Fruit fly (Drosophila melanogaster): ENCODE data around the gene CG8813.

Gene CG8813

dm6 chr2L:2872968-2873728, 3.7 kb downstream of the CG8813 start (continued):
- TF ChIP-seq salr (GFP tag; optimal IDR thresholded peaks at IDR 0.05): peak in 1 of 2 experiments; percentile 31
- TF ChIP-seq pdm3 (GFP tag; optimal IDR thresholded peaks at IDR 0.05): no peak
- TF ChIP-seq Eip93F (GFP tag; optimal IDR thresholded peaks at IDR 0.05): peak; percentile 39
- peak in 1 of 2 experiments; percentile 34 for TF ChIP-seq ss (GFP tag; optimal IDR thresholded peaks at IDR 0.05)
- peak; percentile 38 for TF ChIP-seq fd59A (GFP tag; optimal IDR thresholded peaks at IDR 0.05)
- TF ChIP-seq Blimp-1 (GFP tag; optimal IDR thresholded peaks at IDR 0.05): peak; percentile 16
- TF ChIP-seq eg (GFP tag; IDR thresholded peaks at IDR 0.05): peak; percentile 32; the same call in 1 of the 3 replicates
- TF ChIP-seq Ets21C (GFP tag; optimal IDR thresholded peaks at IDR 0.05): peak; percentile 37
- peak; percentile 55 for TF ChIP-seq CG34406 (GFP tag; optimal IDR thresholded peaks at IDR 0.05)
- TF ChIP-seq fd85E (GFP tag; optimal IDR thresholded peaks at IDR 0.05): no peak
- TF ChIP-seq Smox (GFP tag; optimal IDR thresholded peaks at IDR 0.05): peak; percentile 36
- TF ChIP-seq CG6792 (GFP tag; optimal IDR thresholded peaks at IDR 0.05): peak; percentile 44
- peak; percentile 53 for TF ChIP-seq Met (GFP tag; optimal IDR thresholded peaks at IDR 0.05)
- TF ChIP-seq CG10631 (GFP tag; optimal IDR thresholded peaks at IDR 0.05): peak; percentile 41
- TF ChIP-seq CG3032 (tag; optimal IDR thresholded peaks at IDR 0.05): peak; percentile 28
- peak; percentile 55 for TF ChIP-seq Eip75B (GFP tag; optimal IDR thresholded peaks at IDR 0.05)
- TF ChIP-seq CG8119 (GFP tag; IDR thresholded peaks at IDR 0.05): peak; percentile 70; the same call in 2 of the 3 replicates
- TF ChIP-seq Gug (GFP tag; IDR thresholded peaks at IDR 0.05): 0 out of 2 replicates have a peak, but pooled peaks have one; percentile 22
- no peak for TF ChIP-seq fkh (GFP tag; optimal IDR thresholded peaks at IDR 0.05)
- peak; percentile 58 for TF ChIP-seq net (GFP tag; optimal IDR thresholded peaks at IDR 0.05)
- TF ChIP-seq acj6 (GFP tag; optimal IDR thresholded peaks at IDR 0.05): peak; percentile 41
- TF ChIP-seq Sox102F (GFP tag; optimal IDR thresholded peaks at IDR 0.05): peak; percentile 39
- peak; percentile 49 for TF ChIP-seq CG6808 (GFP tag; optimal IDR thresholded peaks at IDR 0.05)
- TF ChIP-seq CG31627 (GFP tag; optimal IDR thresholded peaks at IDR 0.05): peak; percentile 62
- TF ChIP-seq Sox14 (GFP tag; optimal IDR thresholded peaks at IDR 0.05): peak; percentile 80

- TF ChIP-seq vri (GFP tag; optimal IDR thresholded peaks at IDR 0.05): no peak
- TF ChIP-seq Eip78C (GFP tag): peak; percentile 19
These were observed 4.3 kb downstream of the CG8813 start for dm6 chr2L:2873729-2874127.

- TF ChIP-seq pdm3 (GFP tag; optimal IDR thresholded peaks at IDR 0.05) (no peak), net (GFP tag; optimal IDR thresholded peaks at IDR 0.05) (no peak), fd85E (GFP tag; optimal IDR thresholded peaks at IDR 0.05) (peak; percentile 2), CG11902 (GFP tag; optimal IDR thresholded peaks at IDR 0.05) (no peak), CG32006 (GFP tag; optimal IDR thresholded peaks at IDR 0.05) (no peak), ss (GFP tag; optimal IDR thresholded peaks at IDR 0.05) (no peak), CG6163 (GFP tag; IDR thresholded peaks at IDR 0.05) (peak; percentile 29; the same call in 1 of the 3 replicates), vri (GFP tag; optimal IDR thresholded peaks at IDR 0.05) (peak; percentile 23), CG16779 (tag; optimal IDR thresholded peaks at IDR 0.05) (no peak), CG9139 (GFP tag; optimal IDR thresholded peaks at IDR 0.05) (no peak), Eip78C (GFP tag) (no peak), Eip93F (GFP tag; optimal IDR thresholded peaks at IDR 0.05) (no peak), CG11762 (GFP tag; optimal IDR thresholded peaks at IDR 0.05; ENCODE audit: insufficient read depth) (no peak)
These were observed 4.7 kb downstream of the CG8813 start, which contains the start of gene Ifrd1 for dm6 chr2L:2874185-2874541. Gene Ifrd1 (minus strand): TSS chr2L:2874489.

- no peak for TF ChIP-seq Hr38 (GFP tag; optimal IDR thresholded peaks at IDR 0.05)
- peak; percentile 63 for TF ChIP-seq vri (GFP tag; optimal IDR thresholded peaks at IDR 0.05)
- TF ChIP-seq Sox102F (GFP tag; optimal IDR thresholded peaks at IDR 0.05): peak; percentile 27
- peak; percentile 71 for TF ChIP-seq Hr4 (GFP tag; optimal IDR thresholded peaks at IDR 0.05)
- TF ChIP-seq fd85E (GFP tag; optimal IDR thresholded peaks at IDR 0.05): no peak
- TF ChIP-seq lz (GFP tag; optimal IDR thresholded peaks at IDR 0.05): peak; percentile 65
- TF ChIP-seq net (GFP tag; optimal IDR thresholded peaks at IDR 0.05): peak; percentile 61
- peak; percentile 52 for TF ChIP-seq CG3919 (GFP tag; optimal IDR thresholded peaks at IDR 0.05)
- TF ChIP-seq fkh (GFP tag; optimal IDR thresholded peaks at IDR 0.05): peak; percentile 67
- peak; percentile 72 for TF ChIP-seq CG8119 (GFP tag; IDR thresholded peaks at IDR 0.05)
- TF ChIP-seq Met (GFP tag; optimal IDR thresholded peaks at IDR 0.05): peak; percentile 50
- peak; percentile 26 for TF ChIP-seq Sox14 (GFP tag; optimal IDR thresholded peaks at IDR 0.05)
- peak; percentile 56 for TF ChIP-seq topi (GFP tag; optimal IDR thresholded peaks at IDR 0.05)
- peak; percentile 50 for TF ChIP-seq CG11902 (GFP tag; optimal IDR thresholded peaks at IDR 0.05)
- peak; percentile 23 for TF ChIP-seq fd59A (GFP tag; optimal IDR thresholded peaks at IDR 0.05)
- TF ChIP-seq CG8632 (GFP tag; optimal IDR thresholded peaks at IDR 0.05): peak; percentile 11
- peak; percentile 39 for TF ChIP-seq CG1621 (tag; optimal IDR thresholded peaks at IDR 0.05)
- TF ChIP-seq cyc (GFP tag; optimal IDR thresholded peaks at IDR 0.05): peak; percentile 57
- peak; percentile 60 for TF ChIP-seq Sox15 (GFP tag; optimal IDR thresholded peaks at IDR 0.05)
These were observed 5.2 kb downstream of the CG8813 start, which contains the start of gene CG8814 for dm6 chr2L:2874542-2875194. Gene CG8814 (plus strand): TSS chr2L:2874890.

Measured in whole organism, prepupa.